Fruit fly (Drosophila melanogaster): ENCODE measurements around the gene Ccp84Aa.

- TF ChIP-seq psq (optimal IDR thresholded peaks at IDR 0.05) (no peak), ttk (optimal IDR thresholded peaks at IDR 0.05) (no peak), h (optimal IDR thresholded peaks at IDR 0.05) (no peak), Myc (optimal IDR thresholded peaks at IDR 0.05) (no peak), Sin3A (optimal IDR thresholded peaks at IDR 0.05) (no peak)
Observed at dm6 chr3R:6708858-6709257, 5.0 kb downstream of the Ccp84Aa start.

All from Kc167 (cell line).